Worm (Caenorhabditis elegans): ENCODE results near the gene cyp-29A2.
A peak's percentile ranks its signal among the peaks of the same experiment; 100 is the strongest.

The cyp-29A2 gene

ce11 chrV:11228653-11229173 lies 11.3 kb downstream of the cyp-29A2 start, which contains the start of gene pqn-70 (continued):
- peak; percentile 94 for TF ChIP-seq hlh-30 (tag; optimal IDR thresholded peaks at IDR 0.05; ENCODE audit: insufficient read depth)
- TF ChIP-seq dmd-4 (tag; optimal IDR thresholded peaks at IDR 0.05; ENCODE audit: borderline replicate concordance), result peak; percentile 10
- peak; percentile 93 for TF ChIP-seq ceh-48 (tag; optimal IDR thresholded peaks at IDR 0.05)
- peak; percentile 86 for TF ChIP-seq unc-42 (tag; optimal IDR thresholded peaks at IDR 0.05)
- TF ChIP-seq zip-5 (tag; optimal IDR thresholded peaks at IDR 0.05), result peak; percentile 32
- no peak for TF ChIP-seq ahr-1 (tag; optimal IDR thresholded peaks at IDR 0.05)
- no peak for TF ChIP-seq sox-4 (tag; optimal IDR thresholded peaks at IDR 0.05)
- TF ChIP-seq sdc-2 (tag; optimal IDR thresholded peaks at IDR 0.05), result no peak
- no peak for TF ChIP-seq lim-6 (tag; optimal IDR thresholded peaks at IDR 0.05)
- TF ChIP-seq che-1 (tag; optimal IDR thresholded peaks at IDR 0.05), result no peak
- no peak for TF ChIP-seq fkh-6 (tag; optimal IDR thresholded peaks at IDR 0.05)
- no peak for TF ChIP-seq syd-9 (tag; optimal IDR thresholded peaks at IDR 0.05)
- TF ChIP-seq pqm-1 (tag; optimal IDR thresholded peaks at IDR 0.05), result peak; percentile 40
- TF ChIP-seq elt-4 (tag; optimal IDR thresholded peaks at IDR 0.05), result no peak
- TF ChIP-seq sox-2 (GFP tag; IDR thresholded peaks at IDR 0.05), result no peak
- TF ChIP-seq ceh-30 (tag; optimal IDR thresholded peaks at IDR 0.05), result no peak
- TF ChIP-seq hlh-15 (tag; optimal IDR thresholded peaks at IDR 0.05), result no peak
- TF ChIP-seq pros-1 (tag; optimal IDR thresholded peaks at IDR 0.05), result peak; percentile 9
- no peak for TF ChIP-seq pha-4 (tag; optimal IDR thresholded peaks at IDR 0.05)
- TF ChIP-seq ceh-2 (tag; optimal IDR thresholded peaks at IDR 0.05), result peak; percentile 66
- TF ChIP-seq ceh-24 (tag; optimal IDR thresholded peaks at IDR 0.05), result no peak
- peak; percentile 15 for TF ChIP-seq dve-1 (tag; optimal IDR thresholded peaks at IDR 0.05)
- peak; percentile 38 for TF ChIP-seq ets-4 (tag; optimal IDR thresholded peaks at IDR 0.05)
- TF ChIP-seq ttx-3 (tag; optimal IDR thresholded peaks at IDR 0.05), result no peak
- no peak for TF ChIP-seq nhr-232 (tag; optimal IDR thresholded peaks at IDR 0.05)
- no peak for TF ChIP-seq T23F11.4 (GFP tag; optimal IDR thresholded peaks at IDR 0.05)
- no peak for TF ChIP-seq pax-1 (tag; optimal IDR thresholded peaks at IDR 0.05)
- TF ChIP-seq F13H6.1 (tag; optimal IDR thresholded peaks at IDR 0.05), result peak; percentile 45
- TF ChIP-seq mec-3 (tag; optimal IDR thresholded peaks at IDR 0.05; ENCODE audit: borderline replicate concordance), result no peak
- TF ChIP-seq C08G9.2 (tag; optimal IDR thresholded peaks at IDR 0.05), result peak; percentile 68
- TF ChIP-seq ceh-18 (tag; optimal IDR thresholded peaks at IDR 0.05), result peak; percentile 35
- no peak for TF ChIP-seq C38D4.7 (GFP tag; optimal IDR thresholded peaks at IDR 0.05)
- TF ChIP-seq ztf-16 (tag; optimal IDR thresholded peaks at IDR 0.05), result peak; percentile 16
- TF ChIP-seq ceh-6 (GFP tag; optimal IDR thresholded peaks at IDR 0.05), result no peak
- no peak for TF ChIP-seq hlh-13 (GFP tag; optimal IDR thresholded peaks at IDR 0.05)
- peak; percentile 52 for TF ChIP-seq ceh-19 (GFP tag; optimal IDR thresholded peaks at IDR 0.05)
- peak; percentile 39 for TF ChIP-seq rnt-1 (tag; optimal IDR thresholded peaks at IDR 0.05)
- TF ChIP-seq K02D7.2 (tag; optimal IDR thresholded peaks at IDR 0.05), result no peak
- TF ChIP-seq ama-1 (optimal IDR thresholded peaks at IDR 0.05), result no peak
- TF ChIP-seq odd-2 (tag; optimal IDR thresholded peaks at IDR 0.05), result no peak
- TF ChIP-seq pha-2 (tag; optimal IDR thresholded peaks at IDR 0.05), result no peak
- TF ChIP-seq hlh-6 (tag; optimal IDR thresholded peaks at IDR 0.05), result no peak
- peak; percentile 31 for TF ChIP-seq unc-55 (GFP tag; optimal IDR thresholded peaks at IDR 0.05)
- peak; percentile 93 for TF ChIP-seq ceh-31 (tag; optimal IDR thresholded peaks at IDR 0.05)
- no peak for TF ChIP-seq gmeb-2 (tag; optimal IDR thresholded peaks at IDR 0.05)
- no peak for TF ChIP-seq ceh-22 (tag; optimal IDR thresholded peaks at IDR 0.05)
